Worm (Caenorhabditis elegans): Measurements from ENCODE around the gene srg-61.

The srg-61 gene

ce11 chrV:2740228-2740627 lies at the start of gene srg-61:
Gene srg-61 (minus strand): TSS chrV:2740328.
- TF ChIP-seq him-1 (tag; optimal IDR thresholded peaks at IDR 0.05) (no peak), dao-5 (tag; optimal IDR thresholded peaks at IDR 0.05) (no peak), W03F9.2 (tag; optimal IDR thresholded peaks at IDR 0.05) (no peak)

ce11 chrV:2780786-2781185 lies 40.7 kb upstream of the srg-61 start, which contains the start of gene R05D8.11:
Gene R05D8.11 (minus strand): TSS chrV:2780886.
- TF ChIP-seq W03F9.2 (tag; optimal IDR thresholded peaks at IDR 0.05) (no peak), dao-5 (tag; optimal IDR thresholded peaks at IDR 0.05) (no peak), him-1 (tag; optimal IDR thresholded peaks at IDR 0.05) (no peak)

ce11 chrV:2774042-2774441 lies 33.9 kb upstream of the srg-61 start, which contains the start of gene srj-18:
Gene srj-18 (plus strand): TSS chrV:2774342.
- TF ChIP-seq dao-5 (tag; optimal IDR thresholded peaks at IDR 0.05) (no peak), W03F9.2 (tag; optimal IDR thresholded peaks at IDR 0.05) (no peak), him-1 (tag; optimal IDR thresholded peaks at IDR 0.05) (no peak)

ce11 chrV:2771560-2771959 lies 31.4 kb upstream of the srg-61 start, which contains the start of gene srh-56:
Gene srh-56 (plus strand): TSS chrV:2771860.
- no peak for TF ChIP-seq him-1 (tag; optimal IDR thresholded peaks at IDR 0.05)
- TF ChIP-seq dao-5 (tag; optimal IDR thresholded peaks at IDR 0.05) = no peak
- TF ChIP-seq W03F9.2 (tag; optimal IDR thresholded peaks at IDR 0.05) = no peak

- TF ChIP-seq him-1 (tag; optimal IDR thresholded peaks at IDR 0.05) (no peak), W03F9.2 (tag; optimal IDR thresholded peaks at IDR 0.05) (no peak), dao-5 (tag; optimal IDR thresholded peaks at IDR 0.05) (no peak)
These were observed 29.6 kb upstream of the srg-61 start, which contains the start of gene dhs-15 for ce11 chrV:2769754-2770153. Gene dhs-15 (minus strand): TSS chrV:2769854.

ce11 chrV:2767465-2767864 lies 27.3 kb upstream of the srg-61 start, which contains the start of gene R05D8.9:
Gene R05D8.9 (minus strand): TSS chrV:2767565.
- TF ChIP-seq him-1 (tag; optimal IDR thresholded peaks at IDR 0.05) (no peak), dao-5 (tag; optimal IDR thresholded peaks at IDR 0.05) (no peak), W03F9.2 (tag; optimal IDR thresholded peaks at IDR 0.05) (no peak)

- TF ChIP-seq W03F9.2 (tag; optimal IDR thresholded peaks at IDR 0.05) (no peak), dao-5 (tag; optimal IDR thresholded peaks at IDR 0.05) (no peak), him-1 (tag; optimal IDR thresholded peaks at IDR 0.05) (no peak)
These were observed 24.9 kb upstream of the srg-61 start, which contains the start of gene dhs-14 for ce11 chrV:2765052-2765451. Gene dhs-14 (minus strand): TSS chrV:2765200.

ce11 chrV:2763105-2763504 lies 23.0 kb upstream of the srg-61 start, which contains the start of gene R05D8.7:
Gene R05D8.7 (minus strand): TSS chrV:2763208.
- TF ChIP-seq W03F9.2 (tag; optimal IDR thresholded peaks at IDR 0.05) = no peak
- no peak for TF ChIP-seq him-1 (tag; optimal IDR thresholded peaks at IDR 0.05)
- TF ChIP-seq dao-5 (tag; optimal IDR thresholded peaks at IDR 0.05) = no peak

- TF ChIP-seq him-1 (tag; optimal IDR thresholded peaks at IDR 0.05) (no peak), W03F9.2 (tag; optimal IDR thresholded peaks at IDR 0.05) (no peak), dao-5 (tag; optimal IDR thresholded peaks at IDR 0.05) (no peak)
These were observed 21.3 kb upstream of the srg-61 start for ce11 chrV:2761470-2761869.

ce11 chrV:2759456-2759855 lies 19.3 kb upstream of the srg-61 start, which contains the start of gene srg-58:
Gene srg-58 (minus strand): TSS chrV:2759556.
- TF ChIP-seq him-1 (tag; optimal IDR thresholded peaks at IDR 0.05) (no peak), W03F9.2 (tag; optimal IDR thresholded peaks at IDR 0.05) (no peak), dao-5 (tag; optimal IDR thresholded peaks at IDR 0.05) (no peak)

- TF ChIP-seq him-1 (tag; optimal IDR thresholded peaks at IDR 0.05) = no peak
- TF ChIP-seq dao-5 (tag; optimal IDR thresholded peaks at IDR 0.05) = no peak
- no peak for TF ChIP-seq W03F9.2 (tag; optimal IDR thresholded peaks at IDR 0.05)
These were observed 18.3 kb upstream of the srg-61 start for ce11 chrV:2758437-2758836.

- TF ChIP-seq W03F9.2 (tag; optimal IDR thresholded peaks at IDR 0.05) (no peak), him-1 (tag; optimal IDR thresholded peaks at IDR 0.05) (no peak), dao-5 (tag; optimal IDR thresholded peaks at IDR 0.05) (no peak)
These were observed 17.2 kb upstream of the srg-61 start, which contains the start of gene srx-28 for ce11 chrV:2757226-2757893. Gene srx-28 (minus strand): TSS chrV:2757276.

ce11 chrV:2753007-2753406 lies 12.9 kb upstream of the srg-61 start, which contains the start of gene srx-26:
Gene srx-26 (minus strand): TSS chrV:2753107.
- no peak for TF ChIP-seq W03F9.2 (tag; optimal IDR thresholded peaks at IDR 0.05)
- TF ChIP-seq dao-5 (tag; optimal IDR thresholded peaks at IDR 0.05) = no peak
- TF ChIP-seq him-1 (tag; optimal IDR thresholded peaks at IDR 0.05) = no peak

- TF ChIP-seq him-1 (tag; optimal IDR thresholded peaks at IDR 0.05) = no peak
- no peak for TF ChIP-seq dao-5 (tag; optimal IDR thresholded peaks at IDR 0.05)
- TF ChIP-seq W03F9.2 (tag; optimal IDR thresholded peaks at IDR 0.05) = no peak
These were observed 9.9 kb upstream of the srg-61 start, which contains the start of gene srx-24 for ce11 chrV:2750006-2750405. Gene srx-24 (minus strand): TSS chrV:2750106.
